Worm (Caenorhabditis elegans) whole organism, early embryonic: ENCODE measurements around the gene Y38H6C.24.

ENCODE experiments used
- B0310.2 ChIP-seq: sonication (generic microtip); optimal IDR thresholded peaks from 2 replicates; lab custom pipeline; 2016; ENCODE audit warnings: mild to moderate bottlenecking, missing genetic modification characterization, missing compliant biosample characterization
- aly-1 ChIP-seq: sonication (generic microtip); optimal IDR thresholded peaks from 2 replicates; lab custom pipeline; 2016; ENCODE audit warnings: missing genetic modification characterization, missing compliant biosample characterization
- ama-1 ChIP-seq: fragments of 150-350 bp; optimal IDR thresholded peaks from 2 replicates; lab custom pipeline; 2014
- ceh-13 ChIP-seq: fragments of 200-800 bp; sonication (Bioruptor generic); optimal IDR thresholded peaks from 2 replicates; lab custom pipeline; 2018; ENCODE audit warnings: mild to moderate bottlenecking, missing genetic modification characterization, missing compliant biosample characterization
- ets-7 ChIP-seq: sonication (generic microtip); optimal IDR thresholded peaks from 2 replicates; lab custom pipeline; 2016; ENCODE audit warnings: missing genotype, missing genetic modification characterization, missing compliant biosample characterization
- flt-1 ChIP-seq: fragments of 200-800 bp; sonication (Bioruptor generic); IDR thresholded peaks from 2 replicates; pipeline ENCODE4 v1.3.6; 2022; ENCODE audit warnings: missing genetic modification characterization, missing compliant biosample characterization
- hmg-4 ChIP-seq: fragments of 200-800 bp; sonication (Bioruptor generic); optimal IDR thresholded peaks from 2 replicates; lab custom pipeline; 2018; ENCODE audit warnings: mild to moderate bottlenecking, missing genetic modification characterization, missing compliant biosample characterization
- scrt-1 ChIP-seq: fragments of 200-800 bp; sonication (Bioruptor generic); IDR thresholded peaks from 2 replicates; pipeline ENCODE4 v1.3.6; 2022; ENCODE audit warnings: missing genetic modification characterization, missing compliant biosample characterization
- sea-1 ChIP-seq: fragments of 200-800 bp; sonication (Bioruptor generic); conservative IDR thresholded peaks from 2 replicates; pipeline ENCODE4 v1.3.6; 2022; ENCODE audit warnings: missing genetic modification characterization, missing compliant biosample characterization
- tbx-11 ChIP-seq: fragments of 200-800 bp; sonication (Bioruptor generic); IDR thresholded peaks from 2 replicates; pipeline ENCODE4 v1.3.6; 2022; ENCODE audit warnings: missing genetic modification characterization, missing compliant biosample characterization

- TF ChIP-seq B0310.2 (no peak), ceh-13 (GFP tag; lab: Kevin White, UChicago) (no peak), ets-7 (tag; lab: Kevin White, UChicago) (no peak), tbx-11 (GFP tag; lab: Robert Waterston, UW) (no peak), flt-1 (GFP tag; lab: Robert Waterston, UW) (no peak), sea-1 (no peak), aly-1 (tag; lab: Kevin White, UChicago) (no peak), scrt-1 (GFP tag; lab: Robert Waterston, UW) (no peak), ama-1 (no peak), hmg-4 (GFP tag; lab: Kevin White, UChicago) (no peak)
Measured at ce11 chrV:20517005-20517404, 9.2 kb upstream of the Y38H6C.24 start.
